Worm (Caenorhabditis elegans): ENCODE measurements around the gene H11E01.3.

The H11E01.3 gene

ce11 chrX:1654146-1654545 lies 49.4 kb downstream of the H11E01.3 start, which contains the start of gene ZK380.6:
ZK380.6 (plus strand) TSS chrX:1654446.
- TF ChIP-seq ham-2 (GFP tag; optimal IDR thresholded peaks at IDR 0.05): no peak
- no peak for TF ChIP-seq unc-120 (tag; optimal IDR thresholded peaks at IDR 0.05; ENCODE audit: poor library complexity, severe bottlenecking)
- no peak for TF ChIP-seq nhr-237 (tag; optimal IDR thresholded peaks at IDR 0.05)
- no peak for TF ChIP-seq elt-1 (tag; optimal IDR thresholded peaks at IDR 0.05; ENCODE audit: borderline replicate concordance, insufficient read depth)
- no peak for TF ChIP-seq mab-5 (tag; optimal IDR thresholded peaks at IDR 0.05)
- TF ChIP-seq nhr-28 (tag; optimal IDR thresholded peaks at IDR 0.05): no peak
- no peak for TF ChIP-seq nhr-2 (tag; optimal IDR thresholded peaks at IDR 0.05)
- TF ChIP-seq mep-1 (tag; optimal IDR thresholded peaks at IDR 0.05): no peak
- no peak for TF ChIP-seq snpc-4 (tag; optimal IDR thresholded peaks at IDR 0.05)
- TF ChIP-seq mls-2 (tag; optimal IDR thresholded peaks at IDR 0.05): no peak
- no peak for TF ChIP-seq hlh-1 (tag; optimal IDR thresholded peaks at IDR 0.05)
- TF ChIP-seq ces-1 (GFP tag; optimal IDR thresholded peaks at IDR 0.05): no peak

ce11 chrX:1655207-1655606 lies 50.5 kb downstream of the H11E01.3 start, which contains the start of gene tbx-32:
tbx-32 (plus strand) TSS chrX:1655507.
- TF ChIP-seq ceh-39 (tag; optimal IDR thresholded peaks at IDR 0.05): no peak
- no peak for TF ChIP-seq mls-2 (tag; optimal IDR thresholded peaks at IDR 0.05)
- no peak for TF ChIP-seq mab-5 (tag; optimal IDR thresholded peaks at IDR 0.05)

ce11 chrX:1664925-1665324 lies 60.2 kb downstream of the H11E01.3 start, which contains the start of gene R09H3.2:
R09H3.2 (minus strand) TSS chrX:1665025.
- TF ChIP-seq tbx-8 (GFP tag; optimal IDR thresholded peaks at IDR 0.05) (no peak), sptf-1 (tag; optimal IDR thresholded peaks at IDR 0.05) (no peak), cnd-1 (tag; optimal IDR thresholded peaks at IDR 0.05) (no peak), lsy-2 (tag; optimal IDR thresholded peaks at IDR 0.05) (no peak), mep-1 (tag; optimal IDR thresholded peaks at IDR 0.05) (no peak), unc-120 (tag; optimal IDR thresholded peaks at IDR 0.05; ENCODE audit: poor library complexity, severe bottlenecking) (no peak), nhr-76 (tag; optimal IDR thresholded peaks at IDR 0.05) (no peak), ceh-83 (GFP tag; optimal IDR thresholded peaks at IDR 0.05) (no peak), zip-8 (tag; optimal IDR thresholded peaks at IDR 0.05) (no peak), ces-1 (GFP tag; optimal IDR thresholded peaks at IDR 0.05) (no peak), lin-13 (tag; optimal IDR thresholded peaks at IDR 0.05) (no peak), flh-1 (GFP tag; optimal IDR thresholded peaks at IDR 0.05) (no peak), drap-1 (GFP tag; optimal IDR thresholded peaks at IDR 0.05) (no peak), nhr-12 (tag; optimal IDR thresholded peaks at IDR 0.05) (no peak), elt-3 (tag; optimal IDR thresholded peaks at IDR 0.05) (no peak), lin-32 (GFP tag; optimal IDR thresholded peaks at IDR 0.05) (no peak), bed-3 (GFP tag; optimal IDR thresholded peaks at IDR 0.05) (no peak), blmp-1 (tag; optimal IDR thresholded peaks at IDR 0.05) (no peak), mls-2 (tag; optimal IDR thresholded peaks at IDR 0.05) (no peak), snpc-4 (tag; optimal IDR thresholded peaks at IDR 0.05) (no peak)

- TF ChIP-seq ceh-39 (tag; optimal IDR thresholded peaks at IDR 0.05) (no peak), flh-1 (GFP tag; optimal IDR thresholded peaks at IDR 0.05) (no peak), hlh-1 (tag; optimal IDR thresholded peaks at IDR 0.05) (no peak)
Measured at ce11 chrX:1667056-1667455, 62.4 kb downstream of the H11E01.3 start.

ce11 chrX:1668748-1669147 lies 64.0 kb downstream of the H11E01.3 start, which contains the start of gene R09H3.3:
R09H3.3 (minus strand) TSS chrX:1668848.
- TF ChIP-seq hlh-1 (tag; optimal IDR thresholded peaks at IDR 0.05) (no peak), mep-1 (tag; optimal IDR thresholded peaks at IDR 0.05) (no peak), zip-8 (tag; optimal IDR thresholded peaks at IDR 0.05) (no peak), nhr-2 (tag; optimal IDR thresholded peaks at IDR 0.05) (no peak), mab-5 (tag; optimal IDR thresholded peaks at IDR 0.05) (no peak), nhr-76 (tag; optimal IDR thresholded peaks at IDR 0.05) (no peak), nhr-28 (tag; optimal IDR thresholded peaks at IDR 0.05) (no peak)

Data from whole organism, mixed stage, embryonic.